Worm (Caenorhabditis elegans): ENCODE results near the gene che-10.

che-10 gene

ce11 chrII:4617990-4618389 is 20.2 kb downstream of the che-10 start, which contains the start of gene clec-137:
TSS of gene clec-137 (minus strand) at chrII:4618090.
- TF ChIP-seq swsn-7 (tag; optimal IDR thresholded peaks at IDR 0.05) (no peak), lsy-2 (tag; optimal IDR thresholded peaks at IDR 0.05) (no peak), hlh-17 (GFP tag; optimal IDR thresholded peaks at IDR 0.05; ENCODE audit: borderline replicate concordance) (no peak), unc-30 (tag; optimal IDR thresholded peaks at IDR 0.05) (no peak), egl-27 (tag; optimal IDR thresholded peaks at IDR 0.05) (no peak), lin-15B (tag; optimal IDR thresholded peaks at IDR 0.05) (no peak), fkh-8 (tag; optimal IDR thresholded peaks at IDR 0.05) (no peak), vab-15 (tag; optimal IDR thresholded peaks at IDR 0.05) (no peak), grh-1 (GFP tag; IDR thresholded peaks at IDR 0.05) (no peak), nhr-11 (tag; optimal IDR thresholded peaks at IDR 0.05) (no peak), sox-4 (tag; optimal IDR thresholded peaks at IDR 0.05) (no peak), snpc-4 (tag; optimal IDR thresholded peaks at IDR 0.05) (no peak), aha-1 (tag; optimal IDR thresholded peaks at IDR 0.05) (no peak), zag-1 (tag; optimal IDR thresholded peaks at IDR 0.05) (no peak), nhr-85 (tag) (no peak), efl-3 (GFP tag; optimal IDR thresholded peaks at IDR 0.05) (no peak), zip-4 (GFP tag; optimal IDR thresholded peaks at IDR 0.05) (no peak), ama-1 (optimal IDR thresholded peaks at IDR 0.05) (no peak)

ce11 chrII:4616443-4616842 is 21.7 kb downstream of the che-10 start, which contains the start of gene clec-136:
TSS of gene clec-136 (minus strand) at chrII:4616543.
- TF ChIP-seq vab-15 (tag; optimal IDR thresholded peaks at IDR 0.05) (no peak), nhr-77 (tag; optimal IDR thresholded peaks at IDR 0.05) (no peak), ceh-88 (GFP tag; IDR thresholded peaks at IDR 0.05) (no peak), sox-4 (tag; optimal IDR thresholded peaks at IDR 0.05) (no peak), nhr-90 (tag; optimal IDR thresholded peaks at IDR 0.05; ENCODE audit: poor library complexity) (no peak), tlp-1 (tag; optimal IDR thresholded peaks at IDR 0.05) (no peak), snpc-4 (tag; optimal IDR thresholded peaks at IDR 0.05) (no peak), ceh-90 (tag; optimal IDR thresholded peaks at IDR 0.05) (no peak), lin-15B (tag; optimal IDR thresholded peaks at IDR 0.05) (no peak), dsc-1 (tag; optimal IDR thresholded peaks at IDR 0.05) (no peak), mef-2 (tag; optimal IDR thresholded peaks at IDR 0.05) (no peak), lin-14 (GFP tag; optimal IDR thresholded peaks at IDR 0.05) (no peak)

ce11 chrII:4612694-4613093 is 25.4 kb downstream of the che-10 start, which contains the start of gene pqn-35:
TSS of gene pqn-35 (plus strand) at chrII:4612994.
- no peak for TF ChIP-seq aha-1 (tag; optimal IDR thresholded peaks at IDR 0.05)
- TF ChIP-seq unc-30 (tag; optimal IDR thresholded peaks at IDR 0.05): no peak
- no peak for TF ChIP-seq nhr-237 (tag; optimal IDR thresholded peaks at IDR 0.05)
- no peak for TF ChIP-seq sup-37 (GFP tag; optimal IDR thresholded peaks at IDR 0.05)
- TF ChIP-seq ama-1 (optimal IDR thresholded peaks at IDR 0.05): no peak
- no peak for TF ChIP-seq xbp-1 (tag; optimal IDR thresholded peaks at IDR 0.05)
- no peak for TF ChIP-seq elt-2 (tag; optimal IDR thresholded peaks at IDR 0.05)
- no peak for TF ChIP-seq efl-3 (GFP tag; optimal IDR thresholded peaks at IDR 0.05)
- no peak for TF ChIP-seq F16B12.6 (tag; optimal IDR thresholded peaks at IDR 0.05)
- TF ChIP-seq irx-1 (tag; optimal IDR thresholded peaks at IDR 0.05): no peak
- no peak for TF ChIP-seq ceh-63 (GFP tag; optimal IDR thresholded peaks at IDR 0.05)
- TF ChIP-seq nhr-84 (tag; optimal IDR thresholded peaks at IDR 0.05): no peak
- TF ChIP-seq grh-1 (GFP tag; IDR thresholded peaks at IDR 0.05): no peak
- no peak for TF ChIP-seq tlp-1 (tag; optimal IDR thresholded peaks at IDR 0.05)

ce11 chrII:4608073-4608472 is 30.1 kb downstream of the che-10 start, which contains the start of gene F35D11.3:
TSS of gene F35D11.3 (plus strand) at chrII:4608372.
- TF ChIP-seq ama-1 (optimal IDR thresholded peaks at IDR 0.05) (no peak), nhr-237 (tag; optimal IDR thresholded peaks at IDR 0.05) (no peak), aha-1 (tag; optimal IDR thresholded peaks at IDR 0.05) (no peak), ceh-63 (GFP tag; optimal IDR thresholded peaks at IDR 0.05) (no peak), snu-23 (GFP tag; optimal IDR thresholded peaks at IDR 0.05) (no peak), ces-1 (GFP tag; optimal IDR thresholded peaks at IDR 0.05) (no peak), lir-3 (tag; optimal IDR thresholded peaks at IDR 0.05; ENCODE audit: poor library complexity) (no peak), fkh-10 (GFP tag; optimal IDR thresholded peaks at IDR 0.05) (peak; percentile 87), aly-2 (tag; optimal IDR thresholded peaks at IDR 0.05) (no peak), lin-14 (GFP tag; optimal IDR thresholded peaks at IDR 0.05) (peak; percentile 17)
